Worm (Caenorhabditis elegans): Measurements from ENCODE around the gene Y59C2A.1.

DNA sequence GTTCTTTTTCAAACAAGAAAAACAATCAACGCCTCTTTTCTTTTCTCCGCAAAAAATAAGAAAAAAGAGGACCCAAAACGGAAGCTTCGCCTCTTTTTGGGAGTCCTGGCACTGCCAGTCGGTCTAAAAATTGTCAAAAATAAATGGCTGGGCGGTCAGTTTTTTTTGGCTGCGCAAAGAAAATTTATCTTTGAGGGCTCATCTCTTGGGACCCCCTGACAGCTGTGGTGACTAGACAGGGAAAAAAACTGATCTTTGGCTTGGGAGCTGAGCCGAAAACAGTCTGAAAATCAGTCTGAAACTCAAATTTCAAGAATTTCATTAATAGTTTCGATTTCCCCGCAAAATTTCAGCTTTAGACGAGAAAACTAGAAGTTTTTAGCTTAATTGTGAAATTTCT lies 17.4 kb upstream of the Y59C2A.1 start:
- TF ChIP-seq ama-1 (optimal IDR thresholded peaks at IDR 0.05) (no peak), unc-62 (GFP tag; optimal IDR thresholded peaks at IDR 0.05) (no peak), ceh-82 (tag; optimal IDR thresholded peaks at IDR 0.05) (no peak), peb-1 (tag; optimal IDR thresholded peaks at IDR 0.05) (no peak), nhr-11 (tag; optimal IDR thresholded peaks at IDR 0.05) (no peak), nhr-237 (tag; optimal IDR thresholded peaks at IDR 0.05) (no peak), unc-39 (tag; optimal IDR thresholded peaks at IDR 0.05) (no peak), snpc-4 (tag; optimal IDR thresholded peaks at IDR 0.05) (no peak), Y55F3AM.14 (GFP tag; optimal IDR thresholded peaks at IDR 0.05) (no peak)
